Worm (Caenorhabditis elegans) whole organism, mixed stage, embryonic: Measurements from ENCODE around the gene cyn-17.
A peak's percentile ranks its signal among the peaks of the same experiment; 100 is the strongest.

Experiments used
- M03D4.4 ChIP-seq: sonication (generic microtip); optimal IDR thresholded peaks from 2 replicates; lab custom pipeline; 2017; ENCODE audit warnings: mild to moderate bottlenecking, missing genetic modification characterization, missing compliant biosample characterization
- bed-3 ChIP-seq: fragments of 200-800 bp; sonication (Bioruptor generic); optimal IDR thresholded peaks from 3 replicates; lab custom pipeline; 2018; ENCODE audit warnings: mild to moderate bottlenecking, missing genetic modification characterization, moderate library complexity, missing compliant biosample characterization
- blmp-1 ChIP-seq: fragments of 150-350 bp; optimal IDR thresholded peaks from 2 replicates; lab custom pipeline; 2014; ENCODE audit warnings: missing biosample characterization, missing genetic modification characterization
- ceh-43 ChIP-seq: fragments of 200-800 bp; sonication (Bioruptor generic); optimal IDR thresholded peaks from 2 replicates; lab custom pipeline; 2018; ENCODE audit warnings: mild to moderate bottlenecking, missing genetic modification characterization, moderate library complexity, missing compliant biosample characterization
- ceh-83 ChIP-seq: fragments of 200-800 bp; sonication (Bioruptor generic); optimal IDR thresholded peaks from 2 replicates; lab custom pipeline; 2018; ENCODE audit warnings: mild to moderate bottlenecking, missing genetic modification characterization, missing compliant biosample characterization
- ces-1 ChIP-seq: fragments of 150-350 bp; optimal IDR thresholded peaks from 2 replicates; lab custom pipeline; 2014; ENCODE audit warnings: missing biosample characterization, missing genetic modification reagents, missing genetic modification characterization
- cnd-1 ChIP-seq: fragments of 200-800 bp; sonication (Bioruptor generic); optimal IDR thresholded peaks from 2 replicates; lab custom pipeline; 2018; ENCODE audit warnings: mild to moderate bottlenecking, missing genetic modification characterization, missing compliant biosample characterization
- drap-1 ChIP-seq: fragments of 200-800 bp; sonication (Bioruptor generic); optimal IDR thresholded peaks from 3 replicates; lab custom pipeline; 2018; ENCODE audit warnings: mild to moderate bottlenecking, missing genetic modification characterization, missing compliant biosample characterization
- elt-1 ChIP-seq: sonication (generic microtip); optimal IDR thresholded peaks from 2 replicates; lab custom pipeline; 2017; ENCODE audit warnings: missing genetic modification characterization, mild to moderate bottlenecking, missing compliant biosample characterization, antibody characterized with exemption, moderate library complexity, borderline replicate concordance; ENCODE audit not compliant: insufficient read depth
- elt-3 ChIP-seq: fragments of 150-350 bp; optimal IDR thresholded peaks from 2 replicates; lab custom pipeline; 2014; ENCODE audit warnings: missing biosample characterization, missing genetic modification characterization
- flh-1 ChIP-seq: fragments of 200-800 bp; sonication (Bioruptor generic); optimal IDR thresholded peaks from 2 replicates; lab custom pipeline; 2018; ENCODE audit warnings: mild to moderate bottlenecking, missing genetic modification characterization, moderate library complexity, missing compliant biosample characterization
- ham-2 ChIP-seq: fragments of 200-800 bp; sonication (Bioruptor generic); optimal IDR thresholded peaks from 2 replicates; lab custom pipeline; 2018; ENCODE audit warnings: mild to moderate bottlenecking, missing genetic modification characterization, missing compliant biosample characterization
- hlh-1 ChIP-seq: fragments of 150-350 bp; optimal IDR thresholded peaks from 2 replicates; lab custom pipeline; 2014; ENCODE audit warnings: missing biosample characterization, missing genetic modification reagents, missing genetic modification characterization
- lin-13 ChIP-seq: fragments of 150-350 bp; optimal IDR thresholded peaks from 2 replicates; lab custom pipeline; 2014; ENCODE audit warnings: missing biosample characterization, missing genetic modification characterization
- lsy-2 ChIP-seq: fragments of 150-350 bp; optimal IDR thresholded peaks from 2 replicates; lab custom pipeline; 2014; ENCODE audit warnings: missing biosample characterization, missing genetic modification characterization
- mab-5 ChIP-seq: fragments of 150-350 bp; optimal IDR thresholded peaks from 2 replicates; lab custom pipeline; 2014; ENCODE audit warnings: missing biosample characterization, missing genetic modification characterization
- mep-1 ChIP-seq: fragments of 150-350 bp; optimal IDR thresholded peaks from 2 replicates; lab custom pipeline; 2017; ENCODE audit warnings: missing biosample characterization, missing genetic modification reagents, missing genetic modification characterization, inconsistent platforms
- mls-2 ChIP-seq: sonication (generic microtip); optimal IDR thresholded peaks from 2 replicates; lab custom pipeline; 2016; ENCODE audit warnings: mild to moderate bottlenecking, missing genetic modification characterization, moderate library complexity, missing compliant biosample characterization
- nhr-12 ChIP-seq: fragments of 150-350 bp; optimal IDR thresholded peaks from 2 replicates; lab custom pipeline; 2014; ENCODE audit warnings: missing biosample characterization, missing genetic modification characterization
- nhr-2 ChIP-seq: fragments of 150-350 bp; optimal IDR thresholded peaks from 2 replicates; lab custom pipeline; 2014; ENCODE audit warnings: missing biosample characterization, missing genetic modification characterization
- nhr-237 ChIP-seq: fragments of 150-350 bp; optimal IDR thresholded peaks from 2 replicates; lab custom pipeline; 2014; ENCODE audit warnings: missing biosample characterization, missing genetic modification characterization
- nhr-76 ChIP-seq: sonication (generic microtip); optimal IDR thresholded peaks from 2 replicates; lab custom pipeline; 2017; ENCODE audit warnings: missing biosample characterization, missing genetic modification characterization
- pha-4 ChIP-seq: fragments of 150-350 bp; optimal IDR thresholded peaks from 2 replicates; lab custom pipeline; 2018; ENCODE audit warnings: missing biosample characterization, missing genetic modification reagents, missing genetic modification characterization
- sem-2 ChIP-seq: fragments of 200-800 bp; sonication (Bioruptor generic); optimal IDR thresholded peaks from 2 replicates; lab custom pipeline; 2018; ENCODE audit warnings: mild to moderate bottlenecking, missing genetic modification characterization, missing compliant biosample characterization
- snpc-4 ChIP-seq: fragments of 150-350 bp; optimal IDR thresholded peaks from 2 replicates; lab custom pipeline; 2014; ENCODE audit warnings: missing biosample characterization, missing genetic modification characterization
- sptf-1 ChIP-seq: sonication (generic microtip); optimal IDR thresholded peaks from 2 replicates; lab custom pipeline; 2017; ENCODE audit warnings: mild to moderate bottlenecking, missing genetic modification characterization, moderate library complexity, missing compliant biosample characterization
- tbx-8 ChIP-seq: fragments of 200-800 bp; sonication (Bioruptor generic); optimal IDR thresholded peaks from 2 replicates; lab custom pipeline; 2018; ENCODE audit warnings: mild to moderate bottlenecking, missing genetic modification characterization, moderate library complexity, missing compliant biosample characterization
- unc-120 ChIP-seq: sonication (generic microtip); optimal IDR thresholded peaks from 2 replicates; lab custom pipeline; 2017; ENCODE audit warnings: missing genetic modification characterization, missing compliant biosample characterization; ENCODE audit not compliant: poor library complexity, severe bottlenecking
- unc-39 ChIP-seq: fragments of 150-350 bp; optimal IDR thresholded peaks from 2 replicates; lab custom pipeline; 2014; ENCODE audit warnings: missing biosample characterization, missing genetic modification characterization
- unc-62 ChIP-seq: fragments of 150-350 bp; optimal IDR thresholded peaks from 2 replicates; lab custom pipeline; 2014; ENCODE audit warnings: missing biosample characterization, missing genetic modification reagents, missing genetic modification characterization
- zip-8 ChIP-seq: fragments of 150-350 bp; optimal IDR thresholded peaks from 2 replicates; lab custom pipeline; 2014; ENCODE audit warnings: missing biosample characterization, missing genetic modification characterization
- ztf-11 ChIP-seq: fragments of 150-350 bp; optimal IDR thresholded peaks from 2 replicates; lab custom pipeline; 2014; ENCODE audit warnings: missing biosample characterization, missing genetic modification characterization

Gene cyn-17

ce11 chrV:5843415-5844337 is 44.2 kb downstream of the cyn-17 start:
- TF ChIP-seq ceh-83 (GFP tag; lab: Kevin White, UChicago) (peak; percentile 13), tbx-8 (GFP tag; lab: Kevin White, UChicago) (no peak), drap-1 (GFP tag; lab: Kevin White, UChicago) (peak; percentile 6)

- no peak for TF ChIP-seq zip-8 (tag; lab: Kevin White, UChicago)
- no peak for TF ChIP-seq elt-3 (tag; lab: Kevin White, UChicago)
- TF ChIP-seq ztf-11, result no peak
- no peak for TF ChIP-seq sptf-1 (tag; lab: Kevin White, UChicago)
- TF ChIP-seq flh-1 (GFP tag; lab: Kevin White, UChicago), result no peak
- TF ChIP-seq nhr-12 (tag; lab: Kevin White, UChicago), result no peak
- TF ChIP-seq sem-2 (GFP tag; lab: Kevin White, UChicago), result no peak
- TF ChIP-seq tbx-8 (GFP tag; lab: Kevin White, UChicago), result no peak
- no peak for TF ChIP-seq nhr-2
- TF ChIP-seq M03D4.4, result no peak
- TF ChIP-seq elt-1, result no peak
Measured at ce11 chrV:5844349-5844760, 44.9 kb downstream of the cyn-17 start.

DNA sequence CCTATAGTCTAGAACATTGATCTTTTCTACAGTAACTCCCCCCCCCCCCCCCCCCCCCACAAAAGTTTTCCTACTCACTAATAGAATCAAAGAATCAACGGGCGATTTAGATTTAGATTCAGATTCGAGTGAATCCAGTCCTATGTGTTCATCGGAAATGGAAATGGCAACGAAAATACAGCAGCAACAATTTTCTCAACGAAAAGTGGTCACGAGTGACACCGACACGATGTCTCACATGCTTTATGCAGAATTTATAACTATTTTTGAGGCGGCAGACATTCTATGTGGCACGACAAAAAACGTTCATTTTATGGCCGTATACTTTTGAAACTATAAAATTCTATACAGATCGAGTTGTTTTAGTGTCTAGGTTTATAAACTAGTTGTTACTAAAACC is 45.7 kb downstream of the cyn-17 start:
- no peak for TF ChIP-seq pha-4 (tag; lab: Kevin White, UChicago)
- TF ChIP-seq blmp-1 (tag; lab: Kevin White, UChicago), result no peak
- TF ChIP-seq nhr-237 (tag; lab: Kevin White, UChicago), result no peak
- TF ChIP-seq lin-13 (tag; lab: Kevin White, UChicago), result no peak
- no peak for TF ChIP-seq ham-2 (GFP tag; lab: Kevin White, UChicago)
- no peak for TF ChIP-seq elt-1
- TF ChIP-seq snpc-4 (tag; lab: Kevin White, UChicago), result no peak
- no peak for TF ChIP-seq flh-1 (GFP tag; lab: Kevin White, UChicago)

DNA sequence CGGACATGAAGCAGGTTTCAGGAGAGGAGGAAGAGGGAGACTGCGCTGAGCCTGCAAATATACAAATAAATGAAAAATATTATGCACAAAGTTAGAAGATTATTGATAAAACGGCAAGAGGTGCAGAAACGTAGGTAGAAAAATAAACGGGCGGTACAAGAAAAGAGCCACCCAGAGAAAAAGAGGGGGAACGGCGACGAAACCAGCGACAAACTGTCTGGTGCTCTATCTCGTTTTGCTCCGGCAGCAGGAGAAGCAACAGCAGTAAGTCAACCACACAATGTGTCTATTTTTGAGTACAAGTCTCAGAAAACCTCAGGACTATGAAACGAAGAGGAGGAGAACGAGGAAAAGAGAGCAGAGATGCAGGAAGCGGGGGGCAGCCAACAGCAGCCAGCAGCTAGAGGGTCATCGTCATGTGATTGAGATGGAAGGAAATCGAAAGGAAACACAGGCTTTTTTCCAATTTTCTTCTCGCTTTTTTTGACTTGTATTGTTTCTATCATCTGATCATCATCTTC is 46.3 kb downstream of the cyn-17 start, which contains the start of gene F26F12.3:
TSS of gene F26F12.3 (minus strand) at position 51 of the 521 bp plus-strand sequence.
- TF ChIP-seq mls-2, result no peak
- TF ChIP-seq pha-4 (tag; lab: Kevin White, UChicago), result no peak
- TF ChIP-seq unc-120 (tag; lab: Kevin White, UChicago), result peak; percentile 15
- TF ChIP-seq, all 35 proteins: peak for 1

- TF ChIP-seq M03D4.4 (no peak), blmp-1 (tag; lab: Kevin White, UChicago) (no peak), ces-1 (GFP tag; lab: Kevin White, UChicago) (peak; percentile 42), ham-2 (GFP tag; lab: Kevin White, UChicago) (no peak), hlh-1 (no peak), cnd-1 (tag; lab: Kevin White, UChicago) (peak; percentile 67), mep-1 (tag; lab: Kevin White, UChicago) (peak; percentile 7), nhr-2 (peak; percentile 21), tbx-8 (GFP tag; lab: Kevin White, UChicago) (no peak), ztf-11 (no peak), nhr-12 (tag; lab: Kevin White, UChicago) (no peak), flh-1 (GFP tag; lab: Kevin White, UChicago) (no peak), pha-4 (tag; lab: Kevin White, UChicago) (no peak), nhr-76 (tag; lab: Kevin White, UChicago) (no peak), elt-3 (tag; lab: Kevin White, UChicago) (no peak), snpc-4 (tag; lab: Kevin White, UChicago) (no peak), drap-1 (GFP tag; lab: Kevin White, UChicago) (no peak), unc-62 (GFP tag; lab: Kevin White, UChicago) (no peak), unc-120 (tag; lab: Kevin White, UChicago) (no peak), nhr-237 (tag; lab: Kevin White, UChicago) (no peak), zip-8 (tag; lab: Kevin White, UChicago) (no peak), mab-5 (no peak), ceh-43 (GFP tag; lab: Kevin White, UChicago) (no peak), lsy-2 (tag; lab: Kevin White, UChicago) (no peak), unc-39 (tag; lab: Kevin White, UChicago) (no peak), sem-2 (GFP tag; lab: Kevin White, UChicago) (no peak), bed-3 (GFP tag; lab: Kevin White, UChicago) (no peak), mls-2 (peak; percentile 61)
- TF ChIP-seq, all 35 proteins: peak for 5
Measured at ce11 chrV:5846729-5847128, 47.3 kb downstream of the cyn-17 start.
